Worm (Caenorhabditis elegans) whole organism, midembryonic: ENCODE data around the gene dot-1.4.

Experiments used
- T22C8.4 ChIP-seq: fragments of 200-800 bp; sonication (Bioruptor generic); IDR thresholded peaks from 2 replicates; pipeline ENCODE4 v1.3.6; 2022; ENCODE audit warnings: missing genetic modification characterization, missing compliant biosample characterization
- cog-1 ChIP-seq: sonication (generic microtip); optimal IDR thresholded peaks from 2 replicates; lab custom pipeline; 2016; ENCODE audit warnings: missing genetic modification characterization, missing compliant biosample characterization
- flt-1 ChIP-seq: fragments of 200-800 bp; sonication (Bioruptor generic); IDR thresholded peaks from 2 replicates; pipeline ENCODE4 v1.3.6; 2022; ENCODE audit warnings: missing genetic modification characterization, missing compliant biosample characterization
- klf-2 ChIP-seq: fragments of 200-800 bp; sonication (Bioruptor generic); conservative IDR thresholded peaks from 2 replicates; pipeline ENCODE4 v1.3.6; 2022; ENCODE audit warnings: missing genetic modification reagents, missing genetic modification characterization, missing compliant biosample characterization
- med-1 ChIP-seq: sonication (generic microtip); optimal IDR thresholded peaks from 2 replicates; lab custom pipeline; 2017; ENCODE audit warnings: missing genetic modification characterization, mild to moderate bottlenecking, missing compliant biosample characterization, antibody characterized with exemption, missing genetic modification reagents; ENCODE audit not compliant: insufficient read depth
- ref-1 ChIP-seq: fragments of 200-800 bp; sonication (Bioruptor generic); conservative IDR thresholded peaks from 2 replicates; pipeline ENCODE4 v1.3.6; 2022; ENCODE audit warnings: missing genetic modification reagents, missing genetic modification characterization, missing compliant biosample characterization
- tab-1 ChIP-seq: fragments of 200-800 bp; sonication (Bioruptor generic); IDR thresholded peaks from 2 replicates; pipeline ENCODE4 v1.3.6; 2022; ENCODE audit warnings: missing genetic modification characterization, missing compliant biosample characterization
- ztf-23 ChIP-seq: fragments of 200-800 bp; sonication (Bioruptor generic); IDR thresholded peaks from 2 replicates; pipeline ENCODE4 v1.3.6; 2022; ENCODE audit warnings: missing genetic modification reagents, missing genetic modification characterization, missing compliant biosample characterization
- ztf-29 ChIP-seq: fragments of 200-800 bp; sonication (Bioruptor generic); IDR thresholded peaks from 2 replicates; pipeline ENCODE4 v1.3.6; 2022; ENCODE audit warnings: missing genetic modification reagents, missing genetic modification characterization, missing compliant biosample characterization

dot-1.4 gene

ce11 chrX:11916705-11917104, 14.8 kb downstream of the dot-1.4 start, which contains the start of gene Y62H9A.13:
Y62H9A.13 (plus strand) TSS chrX:11917005.
- TF ChIP-seq tab-1 (GFP tag; lab: Robert Waterston, UW) (no peak), klf-2 (no peak), ztf-23 (no peak), ref-1 (GFP tag; lab: Robert Waterston, UW) (no peak), T22C8.4 (GFP tag; lab: Robert Waterston, UW) (no peak), cog-1 (no peak), flt-1 (GFP tag; lab: Robert Waterston, UW) (no peak)

- TF ChIP-seq med-1 (GFP tag; lab: Kevin White, UChicago) (no peak), ztf-23 (no peak), flt-1 (GFP tag; lab: Robert Waterston, UW) (no peak), ztf-29 (GFP tag; lab: Robert Waterston, UW) (no peak), tab-1 (GFP tag; lab: Robert Waterston, UW) (no peak), ref-1 (GFP tag; lab: Robert Waterston, UW) (no peak), T22C8.4 (GFP tag; lab: Robert Waterston, UW) (no peak), cog-1 (no peak), klf-2 (no peak)
Measured at ce11 chrX:11913824-11914223, 17.6 kb downstream of the dot-1.4 start, which contains the start of gene Y62H9A.12. Y62H9A.12 (plus strand) TSS chrX:11914124.

DNA sequence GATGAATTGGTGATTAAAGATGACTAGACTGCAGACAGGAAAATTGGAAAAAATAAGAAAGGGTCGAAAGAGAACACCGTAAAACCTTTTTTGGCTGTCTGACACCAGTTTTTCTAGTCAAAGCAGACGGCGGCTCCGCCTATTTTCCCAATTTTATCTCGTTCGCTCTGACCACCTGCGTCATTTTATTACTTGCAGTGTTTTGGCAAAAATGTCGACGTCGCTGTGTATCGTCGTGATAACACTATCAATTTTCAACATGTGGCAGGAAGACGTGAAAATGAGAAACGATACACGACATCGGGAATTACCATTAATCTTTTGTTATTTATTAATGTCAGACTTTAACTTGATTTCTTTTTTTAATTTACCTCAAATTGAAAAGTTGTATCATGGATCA, 21.4 kb downstream of the dot-1.4 start, which contains the start of gene Y62H9A.15:
Y62H9A.15 (minus strand) TSS at position 100 of the 400 bp plus-strand sequence.
- no peak for TF ChIP-seq T22C8.4 (GFP tag; lab: Robert Waterston, UW)

- TF ChIP-seq flt-1 (GFP tag; lab: Robert Waterston, UW) (no peak), tab-1 (GFP tag; lab: Robert Waterston, UW) (no peak), med-1 (GFP tag; lab: Kevin White, UChicago) (no peak), klf-2 (no peak)
Measured at ce11 chrX:11909168-11909567, 22.3 kb downstream of the dot-1.4 start.

- TF ChIP-seq T22C8.4 (GFP tag; lab: Robert Waterston, UW): no peak
- no peak for TF ChIP-seq klf-2
- no peak for TF ChIP-seq ztf-23
- TF ChIP-seq flt-1 (GFP tag; lab: Robert Waterston, UW): no peak
- TF ChIP-seq ztf-29 (GFP tag; lab: Robert Waterston, UW): no peak
- TF ChIP-seq tab-1 (GFP tag; lab: Robert Waterston, UW): no peak
- TF ChIP-seq ref-1 (GFP tag; lab: Robert Waterston, UW): no peak
- TF ChIP-seq cog-1: no peak
- no peak for TF ChIP-seq med-1 (GFP tag; lab: Kevin White, UChicago)
Measured at ce11 chrX:11908226-11908625, 23.2 kb downstream of the dot-1.4 start.

DNA sequence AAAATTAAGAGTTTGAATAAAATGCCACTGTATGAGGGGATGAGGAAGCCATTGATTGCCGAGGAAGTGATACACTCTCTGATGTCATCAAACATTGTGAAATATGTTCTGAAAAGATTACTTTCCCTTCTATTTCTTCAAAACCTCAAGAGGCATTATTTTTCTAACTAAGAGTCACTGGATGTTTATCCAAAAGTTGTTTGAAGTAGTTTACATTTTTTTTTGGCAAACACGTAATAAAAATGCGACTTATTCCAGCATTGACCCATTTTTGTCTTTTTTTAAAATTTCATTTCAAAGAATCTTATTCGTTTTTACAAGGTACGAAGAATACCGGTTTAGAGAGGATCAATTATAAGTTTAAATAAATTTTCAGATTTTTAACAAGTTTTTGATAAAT, 24.2 kb downstream of the dot-1.4 start, which contains the start of gene Y62H9A.11:
Y62H9A.11 (minus strand) TSS at position 101 of the 400 bp plus-strand sequence.
- TF ChIP-seq cog-1 (no peak), med-1 (GFP tag; lab: Kevin White, UChicago) (no peak), flt-1 (GFP tag; lab: Robert Waterston, UW) (no peak), T22C8.4 (GFP tag; lab: Robert Waterston, UW) (no peak), ztf-29 (GFP tag; lab: Robert Waterston, UW) (no peak), tab-1 (GFP tag; lab: Robert Waterston, UW) (no peak), ref-1 (GFP tag; lab: Robert Waterston, UW) (no peak), ztf-23 (no peak), klf-2 (no peak)

ce11 chrX:11906626-11907025, 24.8 kb downstream of the dot-1.4 start:
- no peak for TF ChIP-seq ref-1 (GFP tag; lab: Robert Waterston, UW)
- TF ChIP-seq klf-2: no peak
- TF ChIP-seq tab-1 (GFP tag; lab: Robert Waterston, UW): no peak

DNA sequence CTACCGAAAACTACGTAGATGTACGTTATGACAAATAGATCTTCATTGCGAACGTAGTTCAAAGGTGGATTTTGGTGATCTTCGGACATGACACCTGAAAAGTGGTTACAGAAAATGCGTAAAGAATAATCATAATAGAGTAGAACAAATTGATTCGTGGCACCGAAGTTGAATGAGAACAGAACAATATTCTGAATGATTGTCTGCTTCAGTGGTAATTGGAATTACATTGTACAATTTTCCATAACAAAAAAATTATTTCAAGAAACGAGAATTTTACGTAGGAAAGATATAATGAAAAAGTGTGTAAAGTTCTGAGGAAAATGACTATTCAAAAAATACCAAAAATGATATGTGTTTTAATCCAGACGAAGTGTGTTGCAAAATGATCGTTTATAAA, 28.8 kb downstream of the dot-1.4 start, which contains the start of gene Y62H9A.10:
Y62H9A.10 (minus strand) TSS at position 101 of the 400 bp plus-strand sequence.
- TF ChIP-seq cog-1 (no peak), T22C8.4 (GFP tag; lab: Robert Waterston, UW) (no peak)

DNA sequence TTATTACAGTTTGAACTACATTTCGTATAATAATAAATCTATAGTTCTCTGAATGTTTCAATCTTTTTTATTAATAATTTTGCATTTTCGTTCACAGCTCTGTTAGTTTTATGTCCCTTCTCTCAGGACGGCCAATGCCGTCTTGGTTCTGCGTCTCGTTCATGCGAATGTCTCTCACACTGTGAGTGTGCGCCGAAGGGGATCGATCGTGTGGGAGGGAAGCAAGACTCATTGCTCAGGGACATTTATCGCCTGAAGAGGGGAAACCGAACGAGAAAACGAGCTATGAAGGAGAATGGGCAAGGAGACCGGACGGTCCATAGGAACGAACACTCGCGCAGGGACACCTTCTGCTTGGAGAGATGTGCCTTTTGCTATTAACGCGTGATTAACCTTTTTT, 32.4 kb downstream of the dot-1.4 start:
- TF ChIP-seq med-1 (GFP tag; lab: Kevin White, UChicago): no peak
- no peak; the same call in none of the 2 replicates for TF ChIP-seq T22C8.4 (GFP tag; lab: Robert Waterston, UW)
- no peak for TF ChIP-seq ref-1 (GFP tag; lab: Robert Waterston, UW)
- TF ChIP-seq tab-1 (GFP tag; lab: Robert Waterston, UW): no peak
- no peak for TF ChIP-seq ztf-29 (GFP tag; lab: Robert Waterston, UW)
- no peak for TF ChIP-seq cog-1
- no peak for TF ChIP-seq klf-2
- no peak for TF ChIP-seq ztf-23
- no peak for TF ChIP-seq flt-1 (GFP tag; lab: Robert Waterston, UW)

- no peak for TF ChIP-seq cog-1
- TF ChIP-seq ztf-29 (GFP tag; lab: Robert Waterston, UW): no peak
- no peak for TF ChIP-seq klf-2
- TF ChIP-seq flt-1 (GFP tag; lab: Robert Waterston, UW): no peak
- TF ChIP-seq ref-1 (GFP tag; lab: Robert Waterston, UW): no peak
- no peak for TF ChIP-seq tab-1 (GFP tag; lab: Robert Waterston, UW)
- no peak for TF ChIP-seq med-1 (GFP tag; lab: Kevin White, UChicago)
- no peak for TF ChIP-seq T22C8.4 (GFP tag; lab: Robert Waterston, UW)
- no peak for TF ChIP-seq ztf-23
Measured at ce11 chrX:11898040-11898439, 33.4 kb downstream of the dot-1.4 start, which contains the start of gene Y62H9A.9. Y62H9A.9 (minus strand) TSS chrX:11898140.

DNA sequence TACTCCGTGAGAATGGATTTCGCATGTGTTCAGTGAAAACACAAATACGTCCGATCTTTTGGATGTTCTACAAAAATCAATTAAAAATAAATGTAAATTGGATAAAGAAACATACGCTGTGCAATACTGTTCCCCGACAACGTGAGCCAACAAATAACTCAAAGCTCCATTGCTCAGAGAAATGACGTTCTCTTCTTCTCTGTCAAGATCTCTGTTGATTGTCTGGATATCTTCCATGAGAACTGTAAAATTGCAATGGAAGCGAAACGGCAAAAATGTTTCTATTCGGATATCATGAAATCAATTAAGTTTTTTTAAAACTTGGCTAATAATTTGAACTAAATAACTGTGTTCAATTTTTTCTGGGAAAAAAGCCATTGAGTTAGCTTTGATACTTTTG, 34.8 kb downstream of the dot-1.4 start:
- TF ChIP-seq ztf-29 (GFP tag; lab: Robert Waterston, UW): no peak
- TF ChIP-seq flt-1 (GFP tag; lab: Robert Waterston, UW): no peak
- no peak for TF ChIP-seq cog-1
- no peak for TF ChIP-seq med-1 (GFP tag; lab: Kevin White, UChicago)
- no peak for TF ChIP-seq T22C8.4 (GFP tag; lab: Robert Waterston, UW)
- TF ChIP-seq tab-1 (GFP tag; lab: Robert Waterston, UW): no peak
- TF ChIP-seq ztf-23: no peak
- no peak for TF ChIP-seq klf-2
- TF ChIP-seq ref-1 (GFP tag; lab: Robert Waterston, UW): no peak
